Fruit fly (Drosophila melanogaster) whole organism, adult: ENCODE data around the gene CG2611.

Experiments used
- CG14711 ChIP-seq: fragments of 200-800 bp; sonication (Bioruptor generic); optimal IDR thresholded peaks from 2 replicates; lab custom pipeline; 2018; ENCODE audit warnings: missing biosample characterization, mild to moderate bottlenecking, missing genetic modification characterization, moderate library complexity
- CG5204 ChIP-seq: fragments of 200-800 bp; sonication (Bioruptor generic); optimal IDR thresholded peaks from 2 replicates; lab custom pipeline; 2016; ENCODE audit warnings: missing biosample characterization, missing genetic modification characterization
- CG7045 ChIP-seq: fragments of 200-800 bp; sonication (Bioruptor generic); optimal IDR thresholded peaks from 2 replicates; lab custom pipeline; 2017; ENCODE audit warnings: missing biosample characterization, mild to moderate bottlenecking, missing genetic modification characterization
- Hr96 ChIP-seq: fragments of 200-800 bp; sonication (Bioruptor generic); optimal IDR thresholded peaks from 2 replicates; lab custom pipeline; 2016; ENCODE audit warnings: missing biosample characterization, missing genetic modification characterization
- Mnt ChIP-seq: fragments of 200-800 bp; sonication (Bioruptor generic); optimal IDR thresholded peaks from 2 replicates; lab custom pipeline; 2016; ENCODE audit warnings: missing biosample characterization, mild to moderate bottlenecking, missing genetic modification characterization
- cic ChIP-seq: fragments of 200-800 bp; sonication (Bioruptor generic); optimal IDR thresholded peaks from 2 replicates; lab custom pipeline; 2017; ENCODE audit warnings: missing biosample characterization, mild to moderate bottlenecking, missing genetic modification characterization, moderate library complexity
- cnc ChIP-seq, 2 experiments: fragments of >200 bp; optimal IDR thresholded peaks; 2 replicates each; lab custom pipeline; 2017
- kay ChIP-seq: fragments of 200-800 bp; sonication (Bioruptor generic); peaks from one replicate; lab custom pipeline; 2016; ENCODE audit warnings: missing biosample characterization, missing genetic modification characterization, borderline replicate concordance
- ovo ChIP-seq: fragments of 200-800 bp; sonication (Bioruptor generic); optimal IDR thresholded peaks from 2 replicates; lab custom pipeline; 2016; ENCODE audit warnings: missing biosample characterization, missing genetic modification characterization

- no peak for TF ChIP-seq Hr96 (GFP tag; lab: Kevin White, UChicago)
- TF ChIP-seq kay (GFP tag; lab: Kevin White, UChicago): no peak
- TF ChIP-seq cnc (optimal IDR thresholded peaks at IDR 0.05; lab: Kevin White, UChicago): no peak
- no peak for TF ChIP-seq CG7045
- TF ChIP-seq Mnt (GFP tag; lab: Kevin White, UChicago): no peak
- TF ChIP-seq cic: no peak
- TF ChIP-seq CG5204: no peak
- no peak for TF ChIP-seq ovo (GFP tag; lab: Kevin White, UChicago)
- TF ChIP-seq CG14711 (tag; lab: Kevin White, UChicago): no peak
Observed at dm6 chr2L:20638413-20638812, 11.6 kb upstream of the CG2611 start.
